Fruit fly (Drosophila melanogaster) whole organism, embryonic: Measurements from ENCODE around the gene CG12106.
A peak's percentile ranks its signal among the peaks of the same experiment; 100 is the strongest.

Experiments
- Ada2b ChIP-seq: fragments of 200-800 bp; sonication (Bioruptor generic); IDR thresholded peaks from 2 replicates; pipeline ENCODE4 v1.3.6; 2022; ENCODE audit warnings: missing biosample characterization, missing genetic modification characterization
- Awh ChIP-seq: fragments of 200-800 bp; sonication (Bioruptor generic); IDR thresholded peaks from 2 replicates; pipeline ENCODE4, ENCODE4 v1.3.6; 2022; ENCODE audit warnings: missing biosample characterization, missing genetic modification characterization
- B-H2 ChIP-seq: fragments of 200-800 bp; sonication (Bioruptor generic); optimal IDR thresholded peaks from 2 replicates; lab custom pipeline; 2018; ENCODE audit warnings: missing biosample characterization, mild to moderate bottlenecking, missing genetic modification characterization
- CG10431 ChIP-seq: fragments of 200-800 bp; sonication (Bioruptor generic); optimal IDR thresholded peaks from 3 replicates; lab custom pipeline; 2018; ENCODE audit warnings: missing biosample characterization, mild to moderate bottlenecking, missing genetic modification characterization
- CG10565 ChIP-seq: fragments of 200-800 bp; sonication (Bioruptor generic); optimal IDR thresholded peaks from 3 replicates; lab custom pipeline; 2016; ENCODE audit warnings: missing biosample characterization, mild to moderate bottlenecking, missing genetic modification characterization
- CG14441 ChIP-seq: fragments of 200-800 bp; sonication (Bioruptor generic); IDR thresholded peaks from 2 replicates; pipeline ENCODE4 v1.3.6; 2022; ENCODE audit warnings: missing biosample characterization, missing genetic modification characterization
- CG14667 ChIP-seq: fragments of 200-800 bp; sonication (Bioruptor generic); IDR thresholded peaks from 2 replicates; pipeline ENCODE4 v1.3.6; 2022; ENCODE audit warnings: missing biosample characterization, missing genetic modification characterization
- CG15011 ChIP-seq: fragments of 200-800 bp; sonication (Bioruptor generic); optimal IDR thresholded peaks from 3 replicates; lab custom pipeline; 2018; ENCODE audit warnings: missing biosample characterization, mild to moderate bottlenecking, missing genetic modification characterization
- CG15479 ChIP-seq: fragments of 200-800 bp; sonication (Bioruptor generic); optimal IDR thresholded peaks from 3 replicates; lab custom pipeline; 2019; ENCODE audit warnings: missing biosample characterization, mild to moderate bottlenecking, missing genetic modification characterization, moderate library complexity
- CG18011 ChIP-seq: fragments of 200-800 bp; sonication (Bioruptor generic); optimal IDR thresholded peaks from 2 replicates; lab custom pipeline; 2017; ENCODE audit warnings: missing biosample characterization, missing genetic modification characterization, mild to moderate bottlenecking, moderate library complexity, missing genotype
- CG18599 ChIP-seq: fragments of 200-800 bp; sonication (Bioruptor generic); optimal IDR thresholded peaks from 3 replicates; lab custom pipeline; 2017; ENCODE audit warnings: missing biosample characterization, missing genetic modification characterization, mild to moderate bottlenecking, moderate library complexity, missing genetic modification reagents
- CG2202 ChIP-seq: fragments of 200-800 bp; sonication (Bioruptor generic); optimal IDR thresholded peaks from 2 replicates; lab custom pipeline; 2018; ENCODE audit warnings: missing biosample characterization, mild to moderate bottlenecking, missing genetic modification characterization
- CG30403 ChIP-seq: fragments of 200-800 bp; sonication (Bioruptor generic); optimal IDR thresholded peaks from 3 replicates; lab custom pipeline; 2016; ENCODE audit warnings: missing biosample characterization, missing genetic modification characterization
- CG30431 ChIP-seq: fragments of 200-800 bp; sonication (Bioruptor generic); optimal IDR thresholded peaks from 2 replicates; lab custom pipeline; 2017; ENCODE audit warnings: missing biosample characterization, missing genetic modification characterization
- CG4617 ChIP-seq: fragments of 200-800 bp; sonication (Bioruptor generic); optimal IDR thresholded peaks from 3 replicates; lab custom pipeline; 2016; ENCODE audit warnings: missing biosample characterization, missing genetic modification characterization, borderline replicate concordance
- CG4820 ChIP-seq: fragments of 200-800 bp; sonication (Bioruptor generic); optimal IDR thresholded peaks from 3 replicates; lab custom pipeline; 2016; ENCODE audit warnings: missing biosample characterization, missing genetic modification characterization
- CG4854 ChIP-seq: fragments of 200-800 bp; sonication (Bioruptor generic); optimal IDR thresholded peaks from 2 replicates; lab custom pipeline; 2016; ENCODE audit warnings: missing biosample characterization, missing genetic modification characterization, inconsistent platforms
- CG6791 ChIP-seq: fragments of 200-800 bp; sonication (Bioruptor generic); IDR thresholded peaks from 3 replicates; pipeline ENCODE4 v1.3.6; 2022; ENCODE audit warnings: missing biosample characterization, missing genetic modification characterization; ENCODE audit not compliant: partially characterized antibody
- CG7372 ChIP-seq: fragments of 200-800 bp; sonication (Bioruptor generic); IDR thresholded peaks from 2 replicates; pipeline ENCODE4 v1.3.6; 2022; ENCODE audit warnings: missing biosample characterization, missing genetic modification characterization
- CG7745 ChIP-seq: fragments of 200-800 bp; sonication (Bioruptor generic); optimal IDR thresholded peaks from 2 replicates; lab custom pipeline; 2018; ENCODE audit warnings: missing biosample characterization, mild to moderate bottlenecking, missing genetic modification characterization, moderate library complexity
- CG7928 ChIP-seq: fragments of 200-800 bp; sonication (Bioruptor generic); optimal IDR thresholded peaks from 2 replicates; lab custom pipeline; 2017; ENCODE audit warnings: missing biosample characterization, mild to moderate bottlenecking, missing genetic modification characterization
- CG8944 ChIP-seq: fragments of 200-800 bp; sonication (Bioruptor generic); optimal IDR thresholded peaks from 3 replicates; lab custom pipeline; 2016; ENCODE audit warnings: missing biosample characterization, missing genetic modification characterization
- CG9727 ChIP-seq: fragments of 200-800 bp; sonication (Bioruptor generic); optimal IDR thresholded peaks from 3 replicates; lab custom pipeline; 2017; ENCODE audit warnings: missing biosample characterization, mild to moderate bottlenecking, missing genetic modification characterization
- CG9932 ChIP-seq: fragments of 200-800 bp; sonication (Bioruptor generic); IDR thresholded peaks from 2 replicates; pipeline ENCODE4 v1.3.6; 2022; ENCODE audit warnings: missing biosample characterization, missing genetic modification characterization
- D ChIP-seq, 2 experiments: fragments of 200-800 bp in 1 of 2; fragments of >200 bp in 1 of 2; sonication (Bioruptor generic) in 1 of 2; optimal IDR thresholded peaks; 2 replicates in 1 of 2; 3 replicates in 1 of 2; lab custom pipeline; 2017; ENCODE audit warnings: mild to moderate bottlenecking in 1 of 2, missing biosample characterization in 1 of 2, missing genetic modification characterization in 1 of 2, missing genetic modification reagents in 1 of 2
- Dek ChIP-seq: fragments of 200-800 bp; sonication (Bioruptor generic); optimal IDR thresholded peaks from 3 replicates; lab custom pipeline; 2019; ENCODE audit warnings: missing biosample characterization, mild to moderate bottlenecking, missing genetic modification characterization, moderate library complexity
- Fer2 ChIP-seq: fragments of 200-800 bp; sonication (Bioruptor generic); optimal IDR thresholded peaks from 2 replicates; lab custom pipeline; 2018; ENCODE audit warnings: missing biosample characterization, mild to moderate bottlenecking, missing genetic modification characterization, moderate library complexity
- GATAe ChIP-seq: fragments of 200-800 bp; sonication (Bioruptor generic); conservative IDR thresholded peaks from 2 replicates; pipeline ENCODE4 v1.3.6; 2022; ENCODE audit warnings: missing biosample characterization, missing genetic modification characterization
- Hr39 ChIP-seq: fragments of >200 bp; optimal IDR thresholded peaks from 2 replicates; lab custom pipeline; 2017
- Hr51 ChIP-seq, 2 experiments: fragments of 200-800 bp; sonication (Bioruptor generic); optimal IDR thresholded peaks; 2 replicates in 1 of 2; 3 replicates in 1 of 2; lab custom pipeline; 2016 to 2018; ENCODE audit warnings: missing biosample characterization in 2 of 2, missing genetic modification characterization in 2 of 2, mild to moderate bottlenecking in 1 of 2, moderate library complexity in 1 of 2
- Mes4 ChIP-seq: fragments of 200-800 bp; sonication (Bioruptor generic); optimal IDR thresholded peaks from 2 replicates; lab custom pipeline; 2016; ENCODE audit warnings: missing biosample characterization, missing genetic modification characterization
- Myb ChIP-seq: fragments of 200-800 bp; sonication (Bioruptor generic); optimal IDR thresholded peaks from 2 replicates; lab custom pipeline; 2016; ENCODE audit warnings: missing biosample characterization, missing genetic modification characterization
- NFAT ChIP-seq: fragments of 200-800 bp; sonication (Bioruptor generic); IDR thresholded peaks from 2 replicates; pipeline ENCODE4 v1.3.6; 2022; ENCODE audit warnings: missing biosample characterization, missing genetic modification characterization
- Rx ChIP-seq: fragments of 200-800 bp; sonication (Bioruptor generic); IDR thresholded peaks from 2 replicates; pipeline ENCODE4 v1.3.6; 2022; ENCODE audit warnings: missing biosample characterization, missing genetic modification characterization
- Ssrp ChIP-seq: fragments of 200-800 bp; sonication (Bioruptor generic); optimal IDR thresholded peaks from 2 replicates; lab custom pipeline; 2018; ENCODE audit warnings: missing biosample characterization, mild to moderate bottlenecking, missing genetic modification characterization, moderate library complexity
- TFAM ChIP-seq: fragments of 200-800 bp; sonication (Bioruptor generic); optimal IDR thresholded peaks from 2 replicates; lab custom pipeline; 2017; ENCODE audit warnings: missing biosample characterization, missing genetic modification characterization, inconsistent platforms
- Usf ChIP-seq: fragments of 200-800 bp; sonication (Bioruptor generic); optimal IDR thresholded peaks from 2 replicates; lab custom pipeline; 2017; ENCODE audit warnings: missing genotype, missing biosample characterization, missing genetic modification characterization
- croc ChIP-seq: fragments of 200-800 bp; sonication (Bioruptor generic); conservative IDR thresholded peaks from 3 replicates; pipeline ENCODE4 v1.3.6; 2022; ENCODE audit warnings: missing biosample characterization, missing genetic modification characterization
- dimm ChIP-seq: fragments of 200-800 bp; sonication (Bioruptor generic); IDR thresholded peaks from 2 replicates; pipeline ENCODE4 v1.3.6; 2022; ENCODE audit warnings: missing biosample characterization, missing genetic modification characterization
- fd3F ChIP-seq: fragments of 200-800 bp; sonication (Bioruptor generic); optimal IDR thresholded peaks from 2 replicates; lab custom pipeline; 2018; ENCODE audit warnings: missing biosample characterization, mild to moderate bottlenecking, missing genetic modification characterization, moderate library complexity
- ham ChIP-seq: fragments of 200-800 bp; sonication (Bioruptor generic); IDR thresholded peaks from 2 replicates; pipeline ENCODE4 v1.3.6; 2022; ENCODE audit warnings: missing biosample characterization, missing genetic modification characterization
- her ChIP-seq: fragments of 200-800 bp; sonication (Bioruptor generic); optimal IDR thresholded peaks from 2 replicates; lab custom pipeline; 2016; ENCODE audit warnings: missing biosample characterization, missing genetic modification characterization
- phol ChIP-seq: fragments of 200-800 bp; sonication (Bioruptor generic); optimal IDR thresholded peaks from 3 replicates; lab custom pipeline; 2018; ENCODE audit warnings: missing biosample characterization, mild to moderate bottlenecking, missing genetic modification characterization, moderate library complexity
- pnt ChIP-seq: fragments of 200-800 bp; sonication (Bioruptor generic); optimal IDR thresholded peaks from 3 replicates; lab custom pipeline; 2016; ENCODE audit warnings: missing biosample characterization, missing genetic modification characterization
- pzg ChIP-seq: fragments of 200-800 bp; sonication (Bioruptor generic); optimal IDR thresholded peaks from 3 replicates; lab custom pipeline; 2018; ENCODE audit warnings: missing biosample characterization, mild to moderate bottlenecking, missing genetic modification characterization, moderate library complexity
- ro ChIP-seq: fragments of 200-800 bp; sonication (Bioruptor generic); IDR thresholded peaks from 2 replicates; pipeline ENCODE4 v1.3.6; 2022; ENCODE audit warnings: missing biosample characterization, missing genetic modification characterization
- row ChIP-seq: fragments of 200-800 bp; sonication (Bioruptor generic); IDR thresholded peaks from 3 replicates; pipeline ENCODE4 v1.3.6; 2022; ENCODE audit warnings: missing biosample characterization, missing genetic modification characterization
- schlank ChIP-seq: fragments of 200-800 bp; sonication (Bioruptor generic); optimal IDR thresholded peaks from 2 replicates; lab custom pipeline; 2018; ENCODE audit warnings: missing biosample characterization, mild to moderate bottlenecking, missing genetic modification characterization
- scrt ChIP-seq: fragments of 200-800 bp; sonication (Bioruptor generic); optimal IDR thresholded peaks from 2 replicates; lab custom pipeline; 2018; ENCODE audit warnings: missing biosample characterization, mild to moderate bottlenecking, missing genetic modification characterization, moderate library complexity
- slbo ChIP-seq: fragments of 200-800 bp; sonication (Bioruptor generic); IDR thresholded peaks from 2 replicates; pipeline ENCODE4 v1.3.6; 2022; ENCODE audit warnings: missing biosample characterization, missing genetic modification characterization
- so ChIP-seq: fragments of 200-800 bp; sonication (Bioruptor generic); IDR thresholded peaks from 3 replicates; pipeline ENCODE4 v1.3.6; 2022; ENCODE audit warnings: missing biosample characterization, missing genetic modification characterization

The CG12106 gene

DNA sequence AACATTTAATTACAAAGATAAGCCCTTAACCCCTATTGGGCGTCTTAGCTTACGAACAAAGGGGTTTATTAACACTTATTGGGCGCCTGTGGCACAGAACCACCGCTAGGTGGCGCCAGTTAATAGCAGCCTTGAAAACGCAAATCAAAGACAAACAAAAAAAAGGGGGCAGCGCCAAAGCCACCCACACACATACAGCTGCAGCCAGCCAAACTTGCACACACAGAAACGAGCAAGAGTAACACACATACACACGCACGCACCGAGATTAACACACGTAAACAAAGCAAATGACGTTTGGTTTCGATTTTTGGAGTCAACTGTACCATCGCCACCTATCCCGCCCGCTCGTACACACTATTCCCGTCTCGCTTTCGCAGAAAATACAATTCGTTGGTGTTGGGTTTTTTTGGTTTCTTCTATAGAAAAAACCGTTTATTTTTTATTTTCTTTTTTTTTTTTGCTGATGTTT is 41.5 kb upstream of the CG12106 start (continued):
- TF ChIP-seq GATAe (no peak; the same call in 1 of the 2 replicates), ham (GFP tag; lab: Robert Waterston, UW) (no peak), Fer2 (tag; lab: Kevin White, UChicago) (no peak), CG9932 (no peak), slbo (GFP tag; lab: Robert Waterston, UW) (peak; percentile 44; the same call in 1 of the 2 replicates), dimm (GFP tag; lab: Robert Waterston, UW) (no peak), CG18011 (GFP tag; lab: Kevin White, UChicago) (peak; percentile 13), Usf (no peak), CG14441 (GFP tag; lab: Robert Waterston, UW) (peak; percentile 53), CG7372 (GFP tag; lab: Robert Waterston, UW) (no peak), NFAT (GFP tag; lab: Robert Waterston, UW) (no peak), CG30431 (GFP tag; lab: Kevin White, UChicago) (no peak), fd3F (peak; percentile 41), CG10565 (no peak), CG7928 (GFP tag; lab: Kevin White, UChicago) (no peak), CG4820 (no peak), Hr51 (GFP tag; optimal IDR thresholded peaks at IDR 0.05; lab: Kevin White, UChicago) (no peak), CG30403 (peak; percentile 28), scrt (GFP tag; lab: Kevin White, UChicago) (peak; percentile 12), pzg (GFP tag; lab: Kevin White, UChicago) (peak; percentile 10), ro (GFP tag; lab: Robert Waterston, UW) (no peak), Awh (GFP tag; lab: Robert Waterston, UW) (no peak; the same call in 1 of the 2 replicates), CG15479 (GFP tag; lab: Kevin White, UChicago) (no peak), CG2202 (tag; lab: Kevin White, UChicago) (no peak), croc (no peak), Dek (tag; lab: Kevin White, UChicago) (peak; percentile 35), D (optimal IDR thresholded peaks at IDR 0.05; lab: Kevin White, UChicago) (no peak), D (GFP tag; optimal IDR thresholded peaks at IDR 0.05; lab: Kevin White, UChicago) (no peak), Myb (GFP tag; lab: Kevin White, UChicago) (no peak), CG4617 (GFP tag; lab: Kevin White, UChicago) (no peak), CG10431 (peak; percentile 16), Ssrp (tag; lab: Kevin White, UChicago) (peak; percentile 6), CG7745 (tag; lab: Kevin White, UChicago) (no peak), row (GFP tag; lab: Robert Waterston, UW) (peak; percentile 60; the same call in 2 of the 3 replicates), CG15011 (GFP tag; lab: Kevin White, UChicago) (no peak), her (GFP tag; lab: Kevin White, UChicago) (peak; percentile 29), CG14667 (GFP tag; lab: Robert Waterston, UW) (no peak), CG6791 (no peak), Hr39 (lab: Kevin White, UChicago) (no peak), TFAM (GFP tag; lab: Kevin White, UChicago) (no peak), CG18599 (GFP tag; lab: Kevin White, UChicago) (no peak), Rx (GFP tag; lab: Robert Waterston, UW) (no peak), CG9727 (peak; percentile 30), Mes4 (no peak), pnt (no peak), CG8944 (no peak), Ada2b (GFP tag; lab: Robert Waterston, UW) (no peak), so (GFP tag; lab: Robert Waterston, UW) (peak; percentile 71; the same call in 2 of the 3 replicates), CG4854 (GFP tag; lab: Kevin White, UChicago) (no peak), B-H2 (GFP tag; lab: Kevin White, UChicago) (no peak), phol (tag; lab: Kevin White, UChicago) (peak; percentile 9), schlank (tag; lab: Kevin White, UChicago) (no peak)
